Fruit fly (Drosophila melanogaster): Measurements from ENCODE around the gene rumpel.

The rumpel gene

DNA sequence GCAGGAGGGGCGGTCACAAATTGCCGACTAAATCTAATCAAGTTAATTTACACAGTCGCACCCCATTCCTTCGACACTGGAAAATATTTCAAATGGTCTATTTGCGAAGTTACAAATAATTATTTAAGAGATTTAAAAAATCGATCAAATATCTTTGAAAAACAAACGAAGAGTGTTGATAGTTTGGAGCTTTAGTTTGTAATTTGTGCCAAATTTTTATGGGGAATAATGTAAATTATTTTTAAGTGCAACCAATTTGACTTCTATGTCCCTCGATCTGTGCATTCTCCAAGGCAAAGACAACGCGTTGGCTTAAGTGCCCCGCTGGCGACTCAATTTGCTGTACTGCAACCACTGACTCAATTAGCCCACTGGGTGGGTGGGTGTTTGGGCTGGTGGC, 519 bp upstream of the rumpel start:
- TF ChIP-seq Myc (optimal IDR thresholded peaks at IDR 0.05) (no peak), Hnf4 (GFP tag; optimal IDR thresholded peaks at IDR 0.05) (no peak), Hr78 (GFP tag; optimal IDR thresholded peaks at IDR 0.05) (no peak), rgr (GFP tag; optimal IDR thresholded peaks at IDR 0.05) (no peak), CG9705 (GFP tag; optimal IDR thresholded peaks at IDR 0.05) (no peak), h (GFP tag; optimal IDR thresholded peaks at IDR 0.05) (no peak), usp (GFP tag; optimal IDR thresholded peaks at IDR 0.05) (no peak), HLH106 (tag; optimal IDR thresholded peaks at IDR 0.05) (no peak), woc (GFP tag; optimal IDR thresholded peaks at IDR 0.05) (no peak), Mio (GFP tag; optimal IDR thresholded peaks at IDR 0.05) (no peak), ey (GFP tag; optimal IDR thresholded peaks at IDR 0.05) (no peak), dsf (GFP tag; optimal IDR thresholded peaks at IDR 0.05; ENCODE audit: borderline replicate concordance) (no peak)

DNA sequence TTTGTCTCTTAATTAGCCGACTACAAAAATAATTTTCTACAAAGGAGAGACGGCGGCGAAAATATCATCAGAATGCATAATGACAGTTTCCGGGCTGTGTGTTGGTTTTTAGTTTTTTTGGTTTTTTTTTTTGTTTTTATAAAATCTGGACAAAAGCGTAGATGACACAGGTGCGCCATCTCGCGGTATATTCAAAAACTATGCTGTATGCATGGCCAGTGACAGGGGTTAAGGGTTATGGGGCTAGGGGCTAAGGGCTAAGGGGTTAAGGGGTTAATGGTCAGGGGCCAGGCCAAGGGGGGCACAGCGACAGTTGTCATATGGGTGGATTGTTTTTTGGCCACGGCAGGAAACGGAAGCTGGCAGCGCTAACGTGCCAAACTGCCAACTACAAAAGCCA, 4.2 kb downstream of the rumpel start:
- TF ChIP-seq rgr (GFP tag; optimal IDR thresholded peaks at IDR 0.05) (no peak), usp (GFP tag; optimal IDR thresholded peaks at IDR 0.05) (no peak), woc (GFP tag; optimal IDR thresholded peaks at IDR 0.05) (no peak), ey (GFP tag; optimal IDR thresholded peaks at IDR 0.05) (no peak), fru (GFP tag; optimal IDR thresholded peaks at IDR 0.05) (no peak), foxo (GFP tag; optimal IDR thresholded peaks at IDR 0.05) (no peak), Dif (GFP tag; optimal IDR thresholded peaks at IDR 0.05; ENCODE audit: partially characterized antibody) (no peak), brk (GFP tag; optimal IDR thresholded peaks at IDR 0.05) (no peak), sv (GFP tag; optimal IDR thresholded peaks at IDR 0.05) (no peak), dsf (GFP tag; optimal IDR thresholded peaks at IDR 0.05; ENCODE audit: borderline replicate concordance) (no peak), jim (GFP tag; optimal IDR thresholded peaks at IDR 0.05) (no peak), lola (GFP tag; optimal IDR thresholded peaks at IDR 0.05) (no peak), Sp1 (GFP tag; optimal IDR thresholded peaks at IDR 0.05) (no peak), pan (optimal IDR thresholded peaks at IDR 0.05) (no peak), Mio (GFP tag; optimal IDR thresholded peaks at IDR 0.05) (no peak), Vsx2 (GFP tag; optimal IDR thresholded peaks at IDR 0.05; ENCODE audit: partially characterized antibody) (no peak), Abd-B (GFP tag; optimal IDR thresholded peaks at IDR 0.05) (no peak), Jra (GFP tag; optimal IDR thresholded peaks at IDR 0.05) (no peak)

DNA sequence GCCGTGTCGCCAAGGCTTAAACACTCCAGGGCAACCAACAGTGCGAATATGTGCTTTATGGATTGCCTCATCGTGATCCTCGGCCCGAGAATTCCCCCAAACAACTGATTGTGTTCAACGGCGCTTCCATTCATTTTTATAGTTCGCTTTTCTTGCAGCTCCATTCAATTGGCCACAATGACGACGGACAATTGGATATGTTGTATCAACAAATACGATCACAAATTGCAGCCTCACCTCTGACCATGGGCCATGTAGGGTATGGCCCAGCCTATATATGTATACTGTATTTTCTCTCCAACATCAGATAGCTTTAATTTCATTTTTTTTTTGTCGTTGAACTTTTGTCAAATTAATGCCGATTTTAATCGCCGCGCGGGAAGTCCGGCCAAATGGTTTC, 6.3 kb downstream of the rumpel start, which contains the start of gene CG15036:
Gene CG15036, minus strand, starts transcription at position 101 of the 400 bp plus-strand sequence.
- TF ChIP-seq Rel (GFP tag; optimal IDR thresholded peaks at IDR 0.05) (no peak), Rel (tag; optimal IDR thresholded peaks at IDR 0.05) (no peak), CrebA (GFP tag; optimal IDR thresholded peaks at IDR 0.05; ENCODE audit: borderline replicate concordance) (no peak), fru (GFP tag; optimal IDR thresholded peaks at IDR 0.05) (no peak), pan (optimal IDR thresholded peaks at IDR 0.05) (no peak), Dif (GFP tag; optimal IDR thresholded peaks at IDR 0.05; ENCODE audit: partially characterized antibody) (no peak), dsf (GFP tag; optimal IDR thresholded peaks at IDR 0.05; ENCODE audit: borderline replicate concordance) (no peak), Abd-B (GFP tag; optimal IDR thresholded peaks at IDR 0.05) (no peak), br (GFP tag; optimal IDR thresholded peaks at IDR 0.05) (no peak), HLH106 (tag; optimal IDR thresholded peaks at IDR 0.05) (no peak), Myc (optimal IDR thresholded peaks at IDR 0.05) (no peak), Mio (GFP tag; optimal IDR thresholded peaks at IDR 0.05) (no peak), OdsH (GFP tag; optimal IDR thresholded peaks at IDR 0.05) (no peak), Hr83 (GFP tag; optimal IDR thresholded peaks at IDR 0.05; ENCODE audit: poor library complexity, severe bottlenecking) (no peak)

DNA sequence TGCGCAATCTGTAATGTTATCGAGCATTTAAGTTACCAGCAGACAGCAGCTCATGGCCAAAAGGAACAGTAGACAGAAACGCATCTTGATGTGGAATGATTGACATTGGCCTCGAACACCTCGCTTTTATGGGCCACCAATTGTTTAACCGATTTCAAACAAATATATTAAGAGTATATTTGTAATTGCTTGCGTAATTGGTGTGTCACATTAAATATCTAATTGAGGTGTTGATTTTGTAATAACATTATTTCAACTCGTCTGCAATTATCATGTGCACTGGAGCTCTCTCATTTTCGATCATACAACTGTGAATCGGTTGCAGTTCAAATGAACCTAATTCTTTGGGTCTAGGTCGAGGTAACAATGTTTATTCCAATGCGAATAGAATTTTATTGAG, 7.2 kb downstream of the rumpel start, which contains the start of gene CG32726:
Gene CG32726, minus strand, starts transcription at position 101 of the 400 bp plus-strand sequence.
- TF ChIP-seq Dif (GFP tag; optimal IDR thresholded peaks at IDR 0.05; ENCODE audit: partially characterized antibody), result no peak
- no peak for TF ChIP-seq h (GFP tag; optimal IDR thresholded peaks at IDR 0.05)
- no peak for TF ChIP-seq OdsH (GFP tag; optimal IDR thresholded peaks at IDR 0.05)
- no peak for TF ChIP-seq GATAd (GFP tag; optimal IDR thresholded peaks at IDR 0.05)
- TF ChIP-seq psq (GFP tag; optimal IDR thresholded peaks at IDR 0.05), result no peak
- TF ChIP-seq pan (optimal IDR thresholded peaks at IDR 0.05), result no peak
- no peak for TF ChIP-seq CG9705 (GFP tag; optimal IDR thresholded peaks at IDR 0.05)
- TF ChIP-seq lola (GFP tag; optimal IDR thresholded peaks at IDR 0.05), result no peak

DNA sequence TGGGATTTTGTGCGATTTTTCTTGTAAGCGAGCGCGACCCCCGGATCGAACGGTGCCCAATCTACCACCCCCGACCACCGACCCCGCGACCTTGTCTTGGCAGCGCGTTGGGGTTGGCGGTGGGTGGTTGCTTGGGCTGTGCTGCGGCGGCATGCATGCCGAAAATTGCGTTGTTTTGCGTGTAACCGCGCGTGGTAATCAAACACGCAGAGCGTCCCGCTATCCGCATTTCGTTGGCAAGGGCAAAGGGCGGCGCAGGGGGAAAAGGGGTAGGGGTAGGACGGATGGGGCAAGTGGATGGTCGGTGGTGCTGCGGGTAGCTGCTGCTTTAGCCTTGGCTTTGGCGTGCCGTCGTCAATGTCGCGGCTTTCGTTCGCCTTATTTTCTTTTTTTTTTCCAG, 14.0 kb downstream of the rumpel start:
- TF ChIP-seq Mio (GFP tag; optimal IDR thresholded peaks at IDR 0.05), result no peak
- TF ChIP-seq Dif (GFP tag; optimal IDR thresholded peaks at IDR 0.05; ENCODE audit: partially characterized antibody), result no peak
- no peak for TF ChIP-seq Jra (GFP tag; optimal IDR thresholded peaks at IDR 0.05)
- TF ChIP-seq Vsx2 (GFP tag; optimal IDR thresholded peaks at IDR 0.05; ENCODE audit: partially characterized antibody), result no peak
- no peak for TF ChIP-seq Hr78 (GFP tag; optimal IDR thresholded peaks at IDR 0.05)

All from whole organism, wandering third instar larva.